Fruit fly (Drosophila melanogaster) whole organism, embryonic: ENCODE measurements around the gene CG31157.

Experiments used
- Aef1 ChIP-seq: fragments of 200-800 bp; sonication (Bioruptor generic); IDR thresholded peaks from 3 replicates; pipeline ENCODE4 v1.3.6; 2022; ENCODE audit warnings: missing biosample characterization, missing genetic modification characterization
- CG11456 ChIP-seq: fragments of 200-800 bp; sonication (Bioruptor generic); IDR thresholded peaks from 3 replicates; pipeline ENCODE4 v1.3.6; 2022; ENCODE audit warnings: missing biosample characterization, missing genetic modification characterization
- CG12104 ChIP-seq: fragments of 200-800 bp; sonication (Bioruptor generic); optimal IDR thresholded peaks from 3 replicates; lab custom pipeline; 2016; ENCODE audit warnings: missing biosample characterization, missing genetic modification characterization
- CG15479 ChIP-seq: fragments of 200-800 bp; sonication (Bioruptor generic); optimal IDR thresholded peaks from 3 replicates; lab custom pipeline; 2019; ENCODE audit warnings: missing biosample characterization, mild to moderate bottlenecking, missing genetic modification characterization, moderate library complexity
- CG16813 ChIP-seq: fragments of 200-800 bp; sonication (Bioruptor generic); IDR thresholded peaks from 3 replicates; pipeline ENCODE4 v1.3.6; 2022; ENCODE audit warnings: missing biosample characterization, missing genetic modification characterization; ENCODE audit not compliant: partially characterized antibody
- CG17912 ChIP-seq: fragments of 200-800 bp; sonication (Bioruptor generic); optimal IDR thresholded peaks from 2 replicates; lab custom pipeline; 2018; ENCODE audit warnings: missing biosample characterization, mild to moderate bottlenecking, missing genetic modification characterization
- CG2129 ChIP-seq: fragments of 200-800 bp; sonication (Bioruptor generic); IDR thresholded peaks from 2 replicates; pipeline ENCODE4 v1.3.6; 2022; ENCODE audit warnings: missing biosample characterization, missing genetic modification characterization; ENCODE audit not compliant: partially characterized antibody
- CG33557 ChIP-seq: fragments of 200-800 bp; sonication (Bioruptor generic); optimal IDR thresholded peaks from 2 replicates; lab custom pipeline; 2019; ENCODE audit warnings: missing biosample characterization, mild to moderate bottlenecking, missing genetic modification characterization, moderate library complexity
- CG3407 ChIP-seq: fragments of 200-800 bp; sonication (Bioruptor generic); optimal IDR thresholded peaks from 2 replicates; lab custom pipeline; 2018; ENCODE audit warnings: missing biosample characterization, mild to moderate bottlenecking, missing genetic modification characterization
- CG3847 ChIP-seq: fragments of 200-800 bp; sonication (Bioruptor generic); IDR thresholded peaks from 2 replicates; pipeline ENCODE4 v1.3.6; 2022; ENCODE audit warnings: missing biosample characterization, missing genetic modification characterization
- CG5953 ChIP-seq: fragments of 200-800 bp; sonication (Bioruptor generic); IDR thresholded peaks from 2 replicates; pipeline ENCODE4 v1.3.6; 2022; ENCODE audit warnings: missing biosample characterization, missing genetic modification characterization
- CTCF ChIP-seq: fragments of 200-800 bp; sonication (Bioruptor generic); optimal IDR thresholded peaks from 2 replicates; lab custom pipeline; 2017; ENCODE audit warnings: missing biosample characterization, mild to moderate bottlenecking, missing genetic modification characterization, moderate library complexity
- Drgx ChIP-seq: fragments of 200-800 bp; sonication (Bioruptor generic); IDR thresholded peaks from 2 replicates; pipeline ENCODE4 v1.3.6; 2022; ENCODE audit warnings: missing biosample characterization, missing genetic modification characterization
- Eip74EF ChIP-seq, 2 experiments: fragments of 200-800 bp in 1 of 2; fragments of >200 bp in 1 of 2; sonication (Bioruptor generic) in 1 of 2; optimal IDR thresholded peaks; 2 replicates each; lab custom pipeline; 2017 to 2019; ENCODE audit warnings: missing biosample characterization in 2 of 2, missing genetic modification characterization in 2 of 2, mild to moderate bottlenecking in 1 of 2, moderate library complexity in 1 of 2
- Fer2 ChIP-seq: fragments of 200-800 bp; sonication (Bioruptor generic); optimal IDR thresholded peaks from 2 replicates; lab custom pipeline; 2018; ENCODE audit warnings: missing biosample characterization, mild to moderate bottlenecking, missing genetic modification characterization, moderate library complexity
- GATAe ChIP-seq: fragments of 200-800 bp; sonication (Bioruptor generic); conservative IDR thresholded peaks from 2 replicates; pipeline ENCODE4 v1.3.6; 2022; ENCODE audit warnings: missing biosample characterization, missing genetic modification characterization
- H2.0 ChIP-seq: fragments of 200-800 bp; sonication (Bioruptor generic); IDR thresholded peaks from 2 replicates; pipeline ENCODE4 v1.3.6; 2022; ENCODE audit warnings: missing biosample characterization, missing genetic modification characterization
- Hr39 ChIP-seq: fragments of >200 bp; optimal IDR thresholded peaks from 2 replicates; lab custom pipeline; 2017
- Hr51 ChIP-seq, 2 experiments: fragments of 200-800 bp; sonication (Bioruptor generic); optimal IDR thresholded peaks; 2 replicates in 1 of 2; 3 replicates in 1 of 2; lab custom pipeline; 2016 to 2018; ENCODE audit warnings: missing biosample characterization in 2 of 2, missing genetic modification characterization in 2 of 2, mild to moderate bottlenecking in 1 of 2, moderate library complexity in 1 of 2
- Lhr ChIP-seq: fragments of 200-800 bp; sonication (Bioruptor generic); optimal IDR thresholded peaks from 3 replicates; lab custom pipeline; 2017; ENCODE audit warnings: mild to moderate bottlenecking, missing biosample characterization, missing genetic modification reagents, missing genetic modification characterization
- Nf-YB ChIP-seq: fragments of 200-800 bp; sonication (Bioruptor generic); optimal IDR thresholded peaks from 3 replicates; lab custom pipeline; 2019; ENCODE audit warnings: missing biosample characterization, mild to moderate bottlenecking, missing genetic modification characterization, moderate library complexity
- Nf-YC ChIP-seq: fragments of 200-800 bp; optimal IDR thresholded peaks from 3 replicates; lab custom pipeline; 2019; ENCODE audit warnings: missing biosample characterization, mild to moderate bottlenecking, missing genetic modification characterization, moderate library complexity
- Oaz ChIP-seq: fragments of 200-800 bp; sonication (Bioruptor generic); IDR thresholded peaks from 2 replicates; pipeline ENCODE4 v1.3.6; 2022; ENCODE audit warnings: missing biosample characterization, missing genetic modification characterization
- Rfx ChIP-seq: fragments of 200-800 bp; sonication (Bioruptor generic); IDR thresholded peaks from 2 replicates; pipeline ENCODE4 v1.3.6; 2022; ENCODE audit warnings: missing biosample characterization, missing genetic modification characterization
- Six4 ChIP-seq: fragments of 200-800 bp; sonication (Bioruptor generic); optimal IDR thresholded peaks from 2 replicates; lab custom pipeline; 2016; ENCODE audit warnings: missing biosample characterization, missing genetic modification characterization
- Trl ChIP-seq, 3 experiments: fragments of >200 bp in 2 of 3; fragments of 200-800 bp in 1 of 3; sonication (Bioruptor generic) in 1 of 3; optimal IDR thresholded peaks; 2 replicates in 1 of 3; 3 replicates in 2 of 3; lab custom pipeline; 2016 to 2017; ENCODE audit warnings: missing biosample characterization in 1 of 3, missing genetic modification characterization in 1 of 3
- YL-1 ChIP-seq: fragments of 200-800 bp; sonication (Bioruptor generic); optimal IDR thresholded peaks from 3 replicates; lab custom pipeline; 2017; ENCODE audit warnings: missing biosample characterization, mild to moderate bottlenecking, missing genetic modification characterization
- ap ChIP-seq: fragments of 200-800 bp; sonication (Bioruptor generic); IDR thresholded peaks from 2 replicates; pipeline ENCODE4 v1.3.6; 2022; ENCODE audit warnings: missing biosample characterization, missing genetic modification characterization
- bbx ChIP-seq: fragments of 200-800 bp; sonication (Bioruptor generic); IDR thresholded peaks from 2 replicates; pipeline ENCODE4 v1.3.6; 2022; ENCODE audit warnings: missing biosample characterization, missing genetic modification characterization; ENCODE audit not compliant: partially characterized antibody
- cad ChIP-seq: fragments of >200 bp; optimal IDR thresholded peaks from 2 replicates; lab custom pipeline; 2017; ENCODE audit warnings: missing biosample characterization, missing genetic modification characterization
- cg ChIP-seq: fragments of 200-800 bp; sonication (Bioruptor generic); optimal IDR thresholded peaks from 3 replicates; lab custom pipeline; 2019; ENCODE audit warnings: missing biosample characterization, mild to moderate bottlenecking, missing genetic modification characterization, moderate library complexity
- da ChIP-seq: fragments of 200-800 bp; sonication (Bioruptor generic); optimal IDR thresholded peaks from 2 replicates; lab custom pipeline; 2016; ENCODE audit warnings: missing biosample characterization, missing genetic modification characterization
- disco-r ChIP-seq: fragments of 200-800 bp; sonication (Bioruptor generic); optimal IDR thresholded peaks from 2 replicates; lab custom pipeline; 2016; ENCODE audit warnings: missing biosample characterization, missing genetic modification characterization
- ewg ChIP-seq: fragments of 200-800 bp; sonication (Bioruptor generic); optimal IDR thresholded peaks from 3 replicates; lab custom pipeline; 2017; ENCODE audit warnings: mild to moderate bottlenecking, missing biosample characterization, missing genetic modification reagents, missing genetic modification characterization
- kay ChIP-seq: fragments of 200-800 bp; sonication (Bioruptor generic); optimal IDR thresholded peaks from 2 replicates; lab custom pipeline; 2016; ENCODE audit warnings: missing biosample characterization, missing genetic modification characterization
- kni ChIP-seq: fragments of 200-800 bp; sonication (Bioruptor generic); optimal IDR thresholded peaks from 3 replicates; lab custom pipeline; 2017; ENCODE audit warnings: mild to moderate bottlenecking, missing biosample characterization, missing genetic modification reagents, missing genetic modification characterization
- nmo ChIP-seq: fragments of 200-800 bp; sonication (Bioruptor generic); optimal IDR thresholded peaks from 2 replicates; lab custom pipeline; 2018; ENCODE audit warnings: missing biosample characterization, mild to moderate bottlenecking, missing genetic modification characterization, moderate library complexity
- oc ChIP-seq: fragments of 200-800 bp; sonication (Bioruptor generic); optimal IDR thresholded peaks from 2 replicates; lab custom pipeline; 2018; ENCODE audit warnings: missing biosample characterization, mild to moderate bottlenecking, missing genetic modification characterization, moderate library complexity
- salm ChIP-seq: fragments of 200-800 bp; sonication (Bioruptor generic); optimal IDR thresholded peaks from 2 replicates; lab custom pipeline; 2018; ENCODE audit warnings: missing biosample characterization, mild to moderate bottlenecking, missing genetic modification characterization
- seq ChIP-seq: fragments of 200-800 bp; sonication (Bioruptor generic); IDR thresholded peaks from 2 replicates; pipeline ENCODE4 v1.3.6; 2022; ENCODE audit warnings: missing biosample characterization, missing genetic modification characterization
- stc ChIP-seq: fragments of 200-800 bp; sonication (Bioruptor generic); IDR thresholded peaks from 2 replicates; pipeline ENCODE4 v1.3.6; 2022; ENCODE audit warnings: missing biosample characterization, missing genetic modification characterization
- tll ChIP-seq, 2 experiments: fragments of 200-800 bp in 1 of 2; fragments of >200 bp in 1 of 2; sonication (Bioruptor generic) in 1 of 2; optimal IDR thresholded peaks; 2 replicates each; lab custom pipeline; 2017 to 2019; ENCODE audit warnings: missing biosample characterization in 2 of 2, missing genetic modification characterization in 2 of 2, mild to moderate bottlenecking in 1 of 2, moderate library complexity in 1 of 2
- twi ChIP-seq: fragments of 200-800 bp; optimal IDR thresholded peaks from 2 replicates; lab custom pipeline; 2019; ENCODE audit warnings: missing biosample characterization, mild to moderate bottlenecking, missing genetic modification characterization, moderate library complexity
- z ChIP-seq: fragments of 200-800 bp; sonication (Bioruptor generic); IDR thresholded peaks from 3 replicates; pipeline ENCODE4 v1.3.6; 2022; ENCODE audit warnings: missing biosample characterization, missing genetic modification characterization
- zen ChIP-seq: fragments of 200-800 bp; sonication (Bioruptor generic); optimal IDR thresholded peaks from 3 replicates; lab custom pipeline; 2018; ENCODE audit warnings: missing biosample characterization, mild to moderate bottlenecking, missing genetic modification characterization, moderate library complexity
- zfh1 ChIP-seq: fragments of 200-800 bp; sonication (Bioruptor generic); IDR thresholded peaks from 3 replicates; pipeline ENCODE4 v1.3.6; 2022; ENCODE audit warnings: missing biosample characterization, missing genetic modification characterization

CG31157 gene

dm6 chr3R:13070011-13070619, 22.6 kb downstream of the CG31157 start:
- TF ChIP-seq CG17912 (no peak), twi (tag; lab: Kevin White, UChicago) (peak; percentile 98), CG16813 (no peak), cad (GFP tag; lab: Kevin White, UChicago) (peak; percentile 40), CG15479 (peak; percentile 82), CG3407 (GFP tag; lab: Kevin White, UChicago) (no peak), tll (GFP tag; optimal IDR thresholded peaks at IDR 0.05; lab: Kevin White, UChicago) (peak in 1 of 2 experiments; percentile 39)

dm6 chr3R:13072052-13072451, 24.5 kb downstream of the CG31157 start:
- TF ChIP-seq stc (GFP tag; lab: Robert Waterston, UW): no peak
- peak; percentile 62 for TF ChIP-seq zen (tag; lab: Kevin White, UChicago)
- peak; percentile 14 for TF ChIP-seq cg (GFP tag; lab: Kevin White, UChicago)
- TF ChIP-seq Rfx (GFP tag; lab: Robert Waterston, UW): no peak
- TF ChIP-seq CG15479: peak; percentile 93
- TF ChIP-seq cad (GFP tag; lab: Kevin White, UChicago): peak; percentile 63
- TF ChIP-seq tll (GFP tag; optimal IDR thresholded peaks at IDR 0.05; lab: Kevin White, UChicago): peak; percentile 31 to 99

- no peak for TF ChIP-seq CG3847 (GFP tag; lab: Robert Waterston, UW)
- TF ChIP-seq Eip74EF (GFP tag; optimal IDR thresholded peaks at IDR 0.05; lab: Kevin White, UChicago): no peak
- no peak for TF ChIP-seq Oaz
- TF ChIP-seq salm (tag; lab: Kevin White, UChicago): no peak
- no peak for TF ChIP-seq CTCF (GFP tag; lab: Kevin White, UChicago)
- TF ChIP-seq kay (GFP tag; lab: Kevin White, UChicago): no peak
- TF ChIP-seq seq (GFP tag; lab: Robert Waterston, UW): no peak
- TF ChIP-seq da (GFP tag; lab: Kevin White, UChicago): no peak
- no peak for TF ChIP-seq Trl (optimal IDR thresholded peaks at IDR 0.05; lab: Kevin White, UChicago)
- TF ChIP-seq Trl (GFP tag; optimal IDR thresholded peaks at IDR 0.05; lab: Kevin White, UChicago): no peak
- no peak for TF ChIP-seq CG33557
- no peak for TF ChIP-seq kni (GFP tag; lab: Kevin White, UChicago)
- TF ChIP-seq GATAe (GFP tag; lab: Robert Waterston, UW): no peak
- no peak for TF ChIP-seq Fer2
- TF ChIP-seq YL-1 (GFP tag; lab: Kevin White, UChicago): no peak
- no peak for TF ChIP-seq bbx (GFP tag; lab: Robert Waterston, UW)
- no peak for TF ChIP-seq Six4
- no peak for TF ChIP-seq CG12104
- TF ChIP-seq ewg: peak; percentile 12
- TF ChIP-seq z (GFP tag; lab: Robert Waterston, UW): peak; percentile 93
- no peak for TF ChIP-seq CG17912
- TF ChIP-seq Hr39: peak; percentile 4
- TF ChIP-seq nmo (GFP tag; lab: Kevin White, UChicago): no peak
- TF ChIP-seq zfh1 (GFP tag; lab: Robert Waterston, UW): no peak
- TF ChIP-seq H2.0 (GFP tag; lab: Robert Waterston, UW): no peak
- no peak for TF ChIP-seq CG5953 (GFP tag; lab: Robert Waterston, UW)
- no peak for TF ChIP-seq ap (GFP tag; lab: Robert Waterston, UW)
- no peak for TF ChIP-seq disco-r (GFP tag; lab: Kevin White, UChicago)
- TF ChIP-seq Drgx: no peak
- TF ChIP-seq oc: no peak
- TF ChIP-seq Lhr (GFP tag; lab: Kevin White, UChicago): no peak
- peak; percentile 63 for TF ChIP-seq cg (GFP tag; lab: Kevin White, UChicago)
- peak; percentile 78 for TF ChIP-seq Nf-YB
- no peak for TF ChIP-seq Aef1 (GFP tag; lab: Robert Waterston, UW)
- no peak for TF ChIP-seq Hr51 (GFP tag; optimal IDR thresholded peaks at IDR 0.05; lab: Kevin White, UChicago)
- TF ChIP-seq Nf-YC (tag; lab: Kevin White, UChicago): peak; percentile 86
- TF ChIP-seq CG2129: no peak
- TF ChIP-seq CG11456 (GFP tag; lab: Robert Waterston, UW): no peak
Observed at dm6 chr3R:13073174-13073573, 25.6 kb downstream of the CG31157 start.
